Fruit fly (Drosophila melanogaster) whole organism, embryonic: ENCODE data around the gene salm.

Experiments used
- Atf6 ChIP-seq: fragments of 200-800 bp; sonication (Bioruptor generic); IDR thresholded peaks from 2 replicates; pipeline ENCODE4 v1.3.6; 2022; ENCODE audit warnings: missing biosample characterization, missing genetic modification characterization
- CG11085 ChIP-seq: fragments of 200-800 bp; sonication (Bioruptor generic); IDR thresholded peaks from 2 replicates; pipeline ENCODE4 v1.3.6; 2022; ENCODE audit warnings: missing biosample characterization, missing genetic modification characterization
- CG11093 ChIP-seq: fragments of 200-800 bp; sonication (Bioruptor generic); IDR thresholded peaks from 3 replicates; pipeline ENCODE4 v1.3.6; 2022; ENCODE audit warnings: missing biosample characterization, missing genetic modification characterization
- CG12104 ChIP-seq: fragments of 200-800 bp; sonication (Bioruptor generic); optimal IDR thresholded peaks from 3 replicates; lab custom pipeline; 2016; ENCODE audit warnings: missing biosample characterization, missing genetic modification characterization
- CG12659 ChIP-seq: fragments of 200-800 bp; sonication (Bioruptor generic); optimal IDR thresholded peaks from 3 replicates; lab custom pipeline; 2017; ENCODE audit warnings: mild to moderate bottlenecking, missing biosample characterization, missing genetic modification reagents, missing genetic modification characterization
- CG12744 ChIP-seq: fragments of 200-800 bp; sonication (Bioruptor generic); optimal IDR thresholded peaks from 2 replicates; lab custom pipeline; 2016; ENCODE audit warnings: missing biosample characterization, missing genetic modification characterization
- CG12769 ChIP-seq: fragments of 200-800 bp; sonication (Bioruptor generic); optimal IDR thresholded peaks from 2 replicates; lab custom pipeline; 2019; ENCODE audit warnings: missing biosample characterization, mild to moderate bottlenecking, missing genetic modification characterization, moderate library complexity
- CG13424 ChIP-seq: fragments of 200-800 bp; sonication (Bioruptor generic); optimal IDR thresholded peaks from 2 replicates; lab custom pipeline; 2019; ENCODE audit warnings: missing biosample characterization, mild to moderate bottlenecking, missing genetic modification characterization, moderate library complexity
- CG13775 ChIP-seq: fragments of 200-800 bp; sonication (Bioruptor generic); optimal IDR thresholded peaks from 3 replicates; lab custom pipeline; 2017; ENCODE audit warnings: missing biosample characterization, mild to moderate bottlenecking, missing genetic modification characterization
- CG15696 ChIP-seq: fragments of 200-800 bp; sonication (Bioruptor generic); optimal IDR thresholded peaks from 2 replicates; lab custom pipeline; 2019; ENCODE audit warnings: missing biosample characterization, mild to moderate bottlenecking, missing genetic modification characterization, moderate library complexity
- CG17328 ChIP-seq: fragments of 200-800 bp; sonication (Bioruptor generic); IDR thresholded peaks from 2 replicates; pipeline ENCODE4 v1.3.6; 2022; ENCODE audit warnings: missing biosample characterization, missing genetic modification characterization
- CG17612 ChIP-seq: fragments of 200-800 bp; sonication (Bioruptor generic); IDR thresholded peaks from 2 replicates; pipeline ENCODE4 v1.3.6; 2022; ENCODE audit warnings: missing biosample characterization, missing genetic modification characterization
- CG31365 ChIP-seq: fragments of 200-800 bp; sonication (Bioruptor generic); optimal IDR thresholded peaks from 2 replicates; lab custom pipeline; 2018; ENCODE audit warnings: missing biosample characterization, mild to moderate bottlenecking, missing genetic modification characterization
- CG32772 ChIP-seq: fragments of 200-800 bp; sonication (Bioruptor generic); IDR thresholded peaks from 2 replicates; pipeline ENCODE4 v1.3.6; 2022; ENCODE audit warnings: missing biosample characterization, missing genetic modification characterization
- CG6791 ChIP-seq: fragments of 200-800 bp; sonication (Bioruptor generic); IDR thresholded peaks from 3 replicates; pipeline ENCODE4 v1.3.6; 2022; ENCODE audit warnings: missing biosample characterization, missing genetic modification characterization; ENCODE audit not compliant: partially characterized antibody
- CG7745 ChIP-seq: fragments of 200-800 bp; sonication (Bioruptor generic); optimal IDR thresholded peaks from 2 replicates; lab custom pipeline; 2018; ENCODE audit warnings: missing biosample characterization, mild to moderate bottlenecking, missing genetic modification characterization, moderate library complexity
- CG7839 ChIP-seq: fragments of 200-800 bp; sonication (Bioruptor generic); optimal IDR thresholded peaks from 3 replicates; lab custom pipeline; 2018; ENCODE audit warnings: missing biosample characterization, mild to moderate bottlenecking, missing genetic modification characterization, moderate library complexity
- CG7963 ChIP-seq: fragments of 200-800 bp; sonication (Bioruptor generic); IDR thresholded peaks from 3 replicates; pipeline ENCODE4 v1.3.6; 2022; ENCODE audit warnings: missing biosample characterization, missing genetic modification characterization; ENCODE audit not compliant: partially characterized antibody
- CG7987 ChIP-seq: fragments of 200-800 bp; sonication (Bioruptor generic); optimal IDR thresholded peaks from 2 replicates; lab custom pipeline; 2018; ENCODE audit warnings: missing biosample characterization, mild to moderate bottlenecking, missing genetic modification characterization, moderate library complexity
- CG8281 ChIP-seq: fragments of 200-800 bp; sonication (Bioruptor generic); optimal IDR thresholded peaks from 2 replicates; lab custom pipeline; 2018; ENCODE audit warnings: missing biosample characterization, mild to moderate bottlenecking, missing genetic modification characterization, moderate library complexity
- CG9437 ChIP-seq: fragments of 200-800 bp; sonication (Bioruptor generic); optimal IDR thresholded peaks from 2 replicates; lab custom pipeline; 2018; ENCODE audit warnings: missing biosample characterization, mild to moderate bottlenecking, missing genetic modification characterization
- Dbx ChIP-seq: fragments of 200-800 bp; sonication (Bioruptor generic); IDR thresholded peaks from 3 replicates; pipeline ENCODE4 v1.3.6; 2022; ENCODE audit warnings: missing biosample characterization, missing genetic modification characterization
- Dek ChIP-seq: fragments of 200-800 bp; sonication (Bioruptor generic); optimal IDR thresholded peaks from 3 replicates; lab custom pipeline; 2019; ENCODE audit warnings: missing biosample characterization, mild to moderate bottlenecking, missing genetic modification characterization, moderate library complexity
- Drgx ChIP-seq: fragments of 200-800 bp; sonication (Bioruptor generic); IDR thresholded peaks from 2 replicates; pipeline ENCODE4 v1.3.6; 2022; ENCODE audit warnings: missing biosample characterization, missing genetic modification characterization
- Ets97D ChIP-seq: fragments of 200-800 bp; sonication (Bioruptor generic); optimal IDR thresholded peaks from 3 replicates; lab custom pipeline; 2016; ENCODE audit warnings: missing biosample characterization, missing genetic modification characterization
- HLH3B ChIP-seq: fragments of 200-800 bp; sonication (Bioruptor generic); IDR thresholded peaks from 2 replicates; pipeline ENCODE4 v1.3.6; 2022; ENCODE audit warnings: missing biosample characterization, missing genetic modification characterization
- HLH54F ChIP-seq: fragments of 200-800 bp; sonication (Bioruptor generic); optimal IDR thresholded peaks from 3 replicates; lab custom pipeline; 2016; ENCODE audit warnings: missing biosample characterization, missing genetic modification characterization
- Hey ChIP-seq: fragments of 200-800 bp; sonication (Bioruptor generic); optimal IDR thresholded peaks from 3 replicates; lab custom pipeline; 2018; ENCODE audit warnings: missing biosample characterization, mild to moderate bottlenecking, missing genetic modification characterization
- HmgD ChIP-seq: fragments of 200-800 bp; sonication (Bioruptor generic); optimal IDR thresholded peaks from 3 replicates; lab custom pipeline; 2016; ENCODE audit warnings: missing biosample characterization, missing genetic modification characterization
- Hr51 ChIP-seq, 2 experiments: fragments of 200-800 bp; sonication (Bioruptor generic); optimal IDR thresholded peaks; 2 replicates in 1 of 2; 3 replicates in 1 of 2; lab custom pipeline; 2016 to 2018; ENCODE audit warnings: missing biosample characterization in 2 of 2, missing genetic modification characterization in 2 of 2, mild to moderate bottlenecking in 1 of 2, moderate library complexity in 1 of 2
- Lhr ChIP-seq: fragments of 200-800 bp; sonication (Bioruptor generic); optimal IDR thresholded peaks from 3 replicates; lab custom pipeline; 2017; ENCODE audit warnings: mild to moderate bottlenecking, missing biosample characterization, missing genetic modification reagents, missing genetic modification characterization
- MBD-R2 ChIP-seq: fragments of 200-800 bp; sonication (Bioruptor generic); IDR thresholded peaks from 2 replicates; pipeline ENCODE4 v1.3.6; 2022; ENCODE audit warnings: missing biosample characterization, missing genetic modification characterization
- Myb ChIP-seq: fragments of 200-800 bp; sonication (Bioruptor generic); optimal IDR thresholded peaks from 2 replicates; lab custom pipeline; 2016; ENCODE audit warnings: missing biosample characterization, missing genetic modification characterization
- Six4 ChIP-seq: fragments of 200-800 bp; sonication (Bioruptor generic); optimal IDR thresholded peaks from 2 replicates; lab custom pipeline; 2016; ENCODE audit warnings: missing biosample characterization, missing genetic modification characterization
- Ssrp ChIP-seq: fragments of 200-800 bp; sonication (Bioruptor generic); optimal IDR thresholded peaks from 2 replicates; lab custom pipeline; 2018; ENCODE audit warnings: missing biosample characterization, mild to moderate bottlenecking, missing genetic modification characterization, moderate library complexity
- Taf1 ChIP-seq: fragments of 200-800 bp; sonication (Bioruptor generic); IDR thresholded peaks from 2 replicates; pipeline ENCODE4 v1.3.6; 2022; ENCODE audit warnings: missing biosample characterization, missing genetic modification characterization
- cad ChIP-seq: fragments of >200 bp; optimal IDR thresholded peaks from 2 replicates; lab custom pipeline; 2017; ENCODE audit warnings: missing biosample characterization, missing genetic modification characterization
- cas ChIP-seq: fragments of 200-800 bp; sonication (Bioruptor generic); IDR thresholded peaks from 2 replicates; pipeline ENCODE4 v1.3.6; 2022; ENCODE audit warnings: missing biosample characterization, missing genetic modification characterization
- gce ChIP-seq: fragments of 200-800 bp; sonication (Bioruptor generic); IDR thresholded peaks from 3 replicates; pipeline ENCODE4 v1.3.6; 2022; ENCODE audit warnings: missing biosample characterization, missing genetic modification characterization
- grau ChIP-seq: fragments of 200-800 bp; optimal IDR thresholded peaks from 3 replicates; lab custom pipeline; 2019; ENCODE audit warnings: missing biosample characterization, mild to moderate bottlenecking, missing genetic modification characterization, moderate library complexity
- hth ChIP-seq: fragments of >200 bp; optimal IDR thresholded peaks from 2 replicates; lab custom pipeline; 2017; ENCODE audit warnings: inconsistent platforms
- knrl ChIP-seq: fragments of 200-800 bp; sonication (Bioruptor generic); IDR thresholded peaks from 3 replicates; pipeline ENCODE4 v1.3.6; 2022; ENCODE audit warnings: missing biosample characterization, missing genetic modification characterization; ENCODE audit not compliant: partially characterized antibody
- odd ChIP-seq: fragments of 200-800 bp; sonication (Bioruptor generic); optimal IDR thresholded peaks from 2 replicates; lab custom pipeline; 2017; ENCODE audit warnings: missing biosample characterization, mild to moderate bottlenecking, missing genetic modification characterization
- org-1 ChIP-seq: fragments of 200-800 bp; sonication (Bioruptor generic); optimal IDR thresholded peaks from 2 replicates; lab custom pipeline; 2017; ENCODE audit warnings: missing biosample characterization, missing genetic modification characterization
- pho ChIP-seq: fragments of 200-800 bp; sonication (Bioruptor generic); optimal IDR thresholded peaks from 2 replicates; lab custom pipeline; 2016; ENCODE audit warnings: missing biosample characterization, missing genetic modification characterization
- prd ChIP-seq, 3 experiments: fragments of >200 bp in 2 of 3; fragments of 200-800 bp in 1 of 3; sonication (Bioruptor generic) in 1 of 3; optimal IDR thresholded peaks in 2 of 3; IDR thresholded peaks in 1 of 3; 2 replicates in 2 of 3; 3 replicates in 1 of 3; pipeline versions ENCODE4 v1.3.6 to Lab custom; 2017 to 2022; ENCODE audit warnings: missing biosample characterization in 1 of 3, missing genetic modification characterization in 1 of 3
- pros ChIP-seq: fragments of 200-800 bp; sonication (Bioruptor generic); optimal IDR thresholded peaks from 3 replicates; lab custom pipeline; 2019; ENCODE audit warnings: missing biosample characterization, mild to moderate bottlenecking, missing genetic modification characterization, moderate library complexity
- sisA ChIP-seq: fragments of 200-800 bp; sonication (Bioruptor generic); IDR thresholded peaks from 2 replicates; pipeline ENCODE4 v1.3.6; 2022; ENCODE audit warnings: missing biosample characterization, missing genetic modification characterization
- unpg ChIP-seq: fragments of 200-800 bp; sonication (Bioruptor generic); optimal IDR thresholded peaks from 3 replicates; lab custom pipeline; 2018; ENCODE audit warnings: missing biosample characterization, mild to moderate bottlenecking, missing genetic modification characterization, moderate library complexity

Gene salm

DNA sequence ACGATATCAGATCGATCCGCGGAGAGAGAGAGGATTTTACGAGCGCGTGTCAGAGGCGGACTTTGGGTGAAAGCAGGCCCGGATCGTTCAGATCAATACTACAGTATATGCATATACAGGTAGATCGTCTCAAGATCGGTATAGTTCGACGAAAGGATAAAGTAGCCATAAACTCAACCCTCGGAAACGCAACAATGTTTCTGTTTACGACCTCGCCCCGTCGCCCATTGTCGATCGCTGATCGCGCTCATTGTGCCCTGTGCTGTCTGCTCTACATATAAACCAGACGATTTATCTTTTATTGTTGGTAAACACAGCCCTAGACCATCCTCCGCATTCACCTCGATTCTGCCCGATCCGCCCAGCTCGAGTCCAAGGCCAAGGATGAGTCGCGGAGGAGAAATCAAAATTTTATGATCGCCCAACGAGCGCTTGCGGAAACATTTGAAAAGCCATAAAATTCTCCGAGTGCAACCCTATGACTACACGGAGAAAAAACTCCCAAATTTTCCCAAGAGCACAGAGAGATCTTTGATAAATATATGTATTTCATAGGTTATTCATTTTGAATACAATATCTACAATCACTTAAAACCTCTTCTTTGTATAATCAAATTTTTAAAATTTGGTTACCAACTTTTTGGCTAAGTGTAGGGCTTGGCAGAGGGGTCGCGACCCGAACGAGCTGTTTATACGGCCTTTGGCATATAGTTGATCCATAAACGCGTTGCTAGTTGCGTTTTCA lies 7.4 kb upstream of the salm start (continued):
- TF ChIP-seq Dbx (GFP tag; lab: Robert Waterston, UW) (no peak), HLH54F (peak; percentile 6), org-1 (peak; percentile 42), sisA (GFP tag; lab: Robert Waterston, UW) (no peak), CG7839 (tag; lab: Kevin White, UChicago) (peak; percentile 69), Six4 (GFP tag; lab: Kevin White, UChicago) (peak; percentile 40), Lhr (GFP tag; lab: Kevin White, UChicago) (peak; percentile 33), CG8281 (tag; lab: Kevin White, UChicago) (no peak), Hr51 (GFP tag; optimal IDR thresholded peaks at IDR 0.05; lab: Kevin White, UChicago) (peak in 1 of 2 experiments; percentile 21), Atf6 (no peak), CG12769 (tag; lab: Kevin White, UChicago) (no peak), odd (no peak), grau (tag; lab: Kevin White, UChicago) (peak; percentile 59), Drgx (GFP tag; lab: Robert Waterston, UW) (no peak), CG12659 (GFP tag; lab: Kevin White, UChicago) (no peak), Taf1 (GFP tag; lab: Robert Waterston, UW) (no peak), pros (GFP tag; lab: Kevin White, UChicago) (no peak), cas (GFP tag; lab: Robert Waterston, UW) (no peak), Myb (GFP tag; lab: Kevin White, UChicago) (no peak), Ets97D (GFP tag; lab: Kevin White, UChicago) (no peak), Hey (no peak), CG7745 (tag; lab: Kevin White, UChicago) (no peak), unpg (peak; percentile 67), Dek (tag; lab: Kevin White, UChicago) (no peak), gce (GFP tag; lab: Robert Waterston, UW) (no peak), CG17612 (GFP tag; lab: Robert Waterston, UW) (no peak), HLH3B (GFP tag; lab: Robert Waterston, UW) (no peak), CG32772 (GFP tag; lab: Robert Waterston, UW) (0 out of 2 replicates have a peak, but pooled peaks have one; percentile 12), CG12744 (GFP tag; lab: Kevin White, UChicago) (peak; percentile 18), CG12104 (no peak), CG11085 (GFP tag; lab: Robert Waterston, UW) (no peak), CG7987 (no peak), CG7963 (no peak), CG9437 (no peak), CG13424 (tag; lab: Kevin White, UChicago) (peak; percentile 46), cad (peak; percentile 98), Ssrp (peak; percentile 57), prd (optimal IDR thresholded peaks at IDR 0.05; lab: Kevin White, UChicago) (no peak), prd (GFP tag; IDR thresholded peaks at IDR 0.05; lab: Robert Waterston, UW) (peak; percentile 84), hth (no peak), pho (GFP tag; lab: Kevin White, UChicago) (no peak), CG17328 (GFP tag; lab: Robert Waterston, UW) (peak; percentile 80), MBD-R2 (GFP tag; lab: Robert Waterston, UW) (no peak), knrl (GFP tag; lab: Robert Waterston, UW) (no peak), CG15696 (tag; lab: Kevin White, UChicago) (peak; percentile 88), CG31365 (no peak), CG13775 (GFP tag; lab: Kevin White, UChicago) (peak; percentile 69), CG6791 (GFP tag; lab: Robert Waterston, UW) (no peak), CG11093 (0 out of 3 replicates have a peak, but pooled peaks have one; percentile 25), HmgD (no peak)
